Worm (Caenorhabditis elegans): ENCODE results near the gene F22F7.11.

- no peak for TF ChIP-seq ref-1 (GFP tag; conservative IDR thresholded peaks at IDR 0.05)
- TF ChIP-seq flt-1 (GFP tag; IDR thresholded peaks at IDR 0.05) = no peak
- TF ChIP-seq cog-1 (tag; optimal IDR thresholded peaks at IDR 0.05) = no peak
Measured at ce11 chrV:2081269-2081668, 38.4 kb upstream of the F22F7.11 start.

Measured in whole organism, midembryonic.